Worm (Caenorhabditis elegans) whole organism, L3 larva: ENCODE measurements around the gene nsph-4.2.

Experiments used
- R02D3.7 ChIP-seq: fragments of 150-350 bp; optimal IDR thresholded peaks from 2 replicates; lab custom pipeline; 2014; ENCODE audit warnings: missing biosample characterization, missing genetic modification characterization
- ama-1 ChIP-seq: fragments of 150-350 bp; optimal IDR thresholded peaks from 2 replicates; lab custom pipeline; 2018
- ceh-82 ChIP-seq: fragments of 150-350 bp; optimal IDR thresholded peaks from 2 replicates; lab custom pipeline; 2014; ENCODE audit warnings: missing biosample characterization, missing genetic modification characterization
- ceh-9 ChIP-seq: sonication (generic microtip); optimal IDR thresholded peaks from 2 replicates; lab custom pipeline; 2018; ENCODE audit warnings: missing biosample characterization, missing genetic modification characterization
- egl-27 ChIP-seq: sonication (generic microtip); optimal IDR thresholded peaks from 4 replicates; lab custom pipeline; 2017; ENCODE audit warnings: missing biosample characterization, missing genetic modification reagents, missing genetic modification characterization
- elt-1 ChIP-seq: fragments of 150-350 bp; optimal IDR thresholded peaks from 2 replicates; lab custom pipeline; 2014; ENCODE audit warnings: missing biosample characterization, missing genetic modification characterization
- elt-2 ChIP-seq: sonication (generic microtip); optimal IDR thresholded peaks from 2 replicates; lab custom pipeline; 2016; ENCODE audit warnings: missing genetic modification reagents, mild to moderate bottlenecking, missing genetic modification characterization, missing compliant biosample characterization
- lin-15B ChIP-seq: fragments of 150-350 bp; optimal IDR thresholded peaks from 2 replicates; lab custom pipeline; 2014; ENCODE audit warnings: missing biosample characterization, missing genetic modification characterization
- lsy-12 ChIP-seq: sonication (generic microtip); optimal IDR thresholded peaks from 2 replicates; lab custom pipeline; 2016; ENCODE audit warnings: mild to moderate bottlenecking, missing genetic modification characterization, missing compliant biosample characterization
- mml-1 ChIP-seq: fragments of 150-350 bp; sonication (generic microtip); optimal IDR thresholded peaks from 3 replicates; lab custom pipeline; 2014; ENCODE audit warnings: missing biosample characterization, missing genetic modification characterization
- nfya-1 ChIP-seq: sonication (generic microtip); optimal IDR thresholded peaks from 2 replicates; lab custom pipeline; 2017; ENCODE audit warnings: missing genetic modification characterization, mild to moderate bottlenecking, missing compliant biosample characterization, antibody characterized with exemption, moderate library complexity; ENCODE audit not compliant: insufficient read depth
- nhr-237 ChIP-seq: fragments of 150-350 bp; optimal IDR thresholded peaks from 2 replicates; lab custom pipeline; 2014; ENCODE audit warnings: missing biosample characterization, missing genetic modification characterization
- nhr-76 ChIP-seq: fragments of 150-350 bp; sonication (generic microtip); optimal IDR thresholded peaks from 5 replicates; lab custom pipeline; 2014; ENCODE audit warnings: missing biosample characterization, missing genetic modification characterization
- nhr-77 ChIP-seq: fragments of 150-350 bp; optimal IDR thresholded peaks from 2 replicates; lab custom pipeline; 2014; ENCODE audit warnings: missing biosample characterization, missing genetic modification characterization
- pha-4 ChIP-seq: fragments of 150-350 bp; optimal IDR thresholded peaks from 2 replicates; lab custom pipeline; 2014; ENCODE audit warnings: missing biosample characterization, missing genetic modification reagents, missing genetic modification characterization
- pqm-1 ChIP-seq: fragments of 150-350 bp; optimal IDR thresholded peaks from 2 replicates; lab custom pipeline; 2017; ENCODE audit warnings: missing biosample characterization, missing genetic modification characterization, inconsistent platforms
- sea-2 ChIP-seq: fragments of 150-350 bp; sonication (generic microtip); optimal IDR thresholded peaks from 4 replicates; lab custom pipeline; 2014; ENCODE audit warnings: missing biosample characterization, missing genetic modification reagents, missing genetic modification characterization
- snpc-4 ChIP-seq: fragments of 150-350 bp; optimal IDR thresholded peaks from 2 replicates; lab custom pipeline; 2014; ENCODE audit warnings: missing biosample characterization, missing genetic modification characterization
- tbx-2 ChIP-seq: sonication (generic microtip); optimal IDR thresholded peaks from 2 replicates; lab custom pipeline; 2016; ENCODE audit warnings: mild to moderate bottlenecking, missing genetic modification characterization, missing compliant biosample characterization
- unc-39 ChIP-seq: sonication (generic microtip); optimal IDR thresholded peaks from 4 replicates; lab custom pipeline; 2017; ENCODE audit warnings: missing biosample characterization, missing genetic modification characterization
- zag-1 ChIP-seq: fragments of 150-350 bp; optimal IDR thresholded peaks from 2 replicates; lab custom pipeline; 2014; ENCODE audit warnings: missing biosample characterization, missing genetic modification characterization
- ztf-4 ChIP-seq: fragments of 150-350 bp; optimal IDR thresholded peaks from 2 replicates; lab custom pipeline; 2014; ENCODE audit warnings: missing biosample characterization, missing genetic modification characterization

nsph-4.2 gene

DNA sequence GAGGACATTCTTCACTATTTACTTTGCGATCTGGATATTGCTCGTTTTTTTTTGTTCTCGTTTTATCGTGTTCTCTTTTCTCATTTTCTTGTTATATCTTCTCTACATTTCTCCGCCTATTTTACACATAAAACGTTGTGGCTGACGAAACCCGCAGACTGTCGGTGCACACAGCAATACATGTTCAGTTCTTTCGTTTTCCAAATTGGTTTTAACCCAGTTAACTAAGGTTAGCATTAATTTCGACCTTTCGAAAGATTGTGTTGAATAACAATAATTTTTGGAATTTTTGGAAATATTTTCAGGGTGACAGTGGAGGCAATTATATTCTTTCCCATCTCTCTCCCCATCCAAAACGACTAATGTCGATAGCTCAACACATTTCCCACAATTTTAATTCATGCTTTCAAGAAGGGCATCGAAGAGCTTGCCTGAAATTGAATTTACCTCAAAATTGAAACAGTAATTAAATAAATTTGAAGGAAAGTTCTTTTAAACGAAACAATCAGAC is 46.2 kb downstream of the nsph-4.2 start:
- TF ChIP-seq ama-1 (lab: Kevin White, UChicago) (peak; percentile 70), snpc-4 (tag; lab: Kevin White, UChicago) (peak; percentile 15)

DNA sequence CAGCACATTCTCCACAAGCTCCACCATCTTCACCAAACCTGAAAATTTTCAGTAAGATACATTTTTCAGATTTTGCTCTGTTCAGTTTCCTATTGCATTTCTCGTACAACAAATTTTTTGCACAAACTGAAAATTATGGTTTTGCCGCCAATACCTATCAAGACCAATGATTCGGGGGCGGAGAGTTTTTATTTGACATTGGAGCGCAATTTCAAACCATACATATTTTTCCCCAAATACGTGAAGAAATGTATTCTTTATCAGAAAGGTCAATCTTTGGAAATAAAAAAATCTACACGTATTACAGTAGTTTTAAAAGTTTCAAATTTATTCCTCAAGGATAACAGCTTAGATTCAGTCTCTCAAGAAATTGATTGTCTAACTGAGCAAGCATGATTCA is 47.9 kb downstream of the nsph-4.2 start, which contains the start of gene F36H12.5:
F36H12.5 (plus strand) TSS at position 301 of the 400 bp plus-strand sequence.
- TF ChIP-seq lin-15B (no peak), lsy-12 (tag; lab: Kevin White, UChicago) (no peak), unc-39 (tag; lab: Kevin White, UChicago) (no peak), snpc-4 (tag; lab: Kevin White, UChicago) (no peak), tbx-2 (no peak), zag-1 (tag; lab: Kevin White, UChicago) (no peak), egl-27 (no peak), elt-2 (tag; lab: Kevin White, UChicago) (no peak), pha-4 (no peak), nhr-76 (tag; lab: Kevin White, UChicago) (no peak)

DNA sequence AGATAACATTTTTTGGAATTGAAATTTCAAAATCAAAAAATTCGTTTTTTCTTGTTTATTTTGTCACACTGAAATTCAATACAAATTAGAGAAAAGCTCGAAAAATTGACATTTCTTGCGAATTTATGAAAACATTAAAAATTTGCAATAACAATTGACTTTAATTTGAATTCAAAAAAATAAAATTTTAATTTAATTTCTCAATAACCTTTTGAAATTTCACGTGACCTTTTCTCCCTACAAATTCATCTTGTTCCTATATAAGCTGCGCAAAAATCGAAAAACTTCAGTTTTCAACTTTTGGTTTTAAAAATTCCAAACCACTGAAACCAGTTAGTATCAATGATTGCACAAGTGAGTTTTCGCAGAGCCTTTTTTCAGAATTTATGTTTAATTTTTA is 50.2 kb downstream of the nsph-4.2 start, which contains the start of gene F36H12.4:
F36H12.4 (plus strand) TSS at position 301 of the 400 bp plus-strand sequence.
- TF ChIP-seq nhr-237 (tag; lab: Kevin White, UChicago) (no peak), nfya-1 (tag; lab: Kevin White, UChicago) (no peak), tbx-2 (no peak), sea-2 (GFP tag; lab: Kevin White, UChicago) (no peak), zag-1 (tag; lab: Kevin White, UChicago) (no peak), ceh-82 (no peak), lsy-12 (tag; lab: Kevin White, UChicago) (no peak), nhr-77 (tag; lab: Kevin White, UChicago) (no peak), ama-1 (lab: Kevin White, UChicago) (no peak), ceh-9 (tag; lab: Kevin White, UChicago) (no peak), mml-1 (tag; lab: Kevin White, UChicago) (no peak), R02D3.7 (no peak), ztf-4 (tag; lab: Kevin White, UChicago) (no peak), pqm-1 (no peak), elt-1 (tag; lab: Kevin White, UChicago) (no peak)
- TF ChIP-seq, all 47 proteins: peak for 0
